Worm (Caenorhabditis elegans): ENCODE data around the gene T09A5.15.

- TF ChIP-seq pros-1 (tag; optimal IDR thresholded peaks at IDR 0.05) (no peak), tbx-2 (tag; optimal IDR thresholded peaks at IDR 0.05) (peak; percentile 36), ceh-31 (tag; optimal IDR thresholded peaks at IDR 0.05) (peak; percentile 48)
Observed at ce11 chrII:7810869-7811543, 46.8 kb upstream of the T09A5.15 start, which contains the start of gene cki-1.

All from whole organism, late embryonic.